Fruit fly (Drosophila melanogaster) whole organism, embryonic: ENCODE data around the gene CG45065.

Experiments
- ATbp ChIP-seq: fragments of 200-800 bp; sonication (Bioruptor generic); optimal IDR thresholded peaks from 2 replicates; lab custom pipeline; 2017; ENCODE audit warnings: missing biosample characterization, mild to moderate bottlenecking, missing genetic modification characterization, missing genetic modification reagents
- CG10565 ChIP-seq: fragments of 200-800 bp; sonication (Bioruptor generic); optimal IDR thresholded peaks from 3 replicates; lab custom pipeline; 2016; ENCODE audit warnings: missing biosample characterization, mild to moderate bottlenecking, missing genetic modification characterization
- CG12744 ChIP-seq: fragments of 200-800 bp; sonication (Bioruptor generic); optimal IDR thresholded peaks from 2 replicates; lab custom pipeline; 2016; ENCODE audit warnings: missing biosample characterization, missing genetic modification characterization
- CG1603 ChIP-seq: fragments of 200-800 bp; sonication (Bioruptor generic); optimal IDR thresholded peaks from 2 replicates; lab custom pipeline; 2019; ENCODE audit warnings: missing biosample characterization, mild to moderate bottlenecking, missing genetic modification characterization, moderate library complexity
- CG16815 ChIP-seq: fragments of 200-800 bp; sonication (Bioruptor generic); optimal IDR thresholded peaks from 3 replicates; lab custom pipeline; 2017; ENCODE audit warnings: missing biosample characterization, mild to moderate bottlenecking, missing genetic modification characterization
- CG18599 ChIP-seq: fragments of 200-800 bp; sonication (Bioruptor generic); optimal IDR thresholded peaks from 3 replicates; lab custom pipeline; 2017; ENCODE audit warnings: missing biosample characterization, missing genetic modification characterization, mild to moderate bottlenecking, moderate library complexity, missing genetic modification reagents
- CG2129 ChIP-seq: fragments of 200-800 bp; sonication (Bioruptor generic); IDR thresholded peaks from 2 replicates; pipeline ENCODE4 v1.3.6; 2022; ENCODE audit warnings: missing biosample characterization, missing genetic modification characterization; ENCODE audit not compliant: partially characterized antibody
- CG3726 ChIP-seq: fragments of 200-800 bp; sonication (Bioruptor generic); IDR thresholded peaks from 3 replicates; pipeline ENCODE4, ENCODE4 v1.3.6; 2022; ENCODE audit warnings: missing biosample characterization, missing genetic modification characterization
- CG3847 ChIP-seq: fragments of 200-800 bp; sonication (Bioruptor generic); IDR thresholded peaks from 2 replicates; pipeline ENCODE4 v1.3.6; 2022; ENCODE audit warnings: missing biosample characterization, missing genetic modification characterization
- CG4404 ChIP-seq: fragments of 200-800 bp; sonication (Bioruptor generic); IDR thresholded peaks from 2 replicates; pipeline ENCODE4 v1.3.6; 2022; ENCODE audit warnings: missing biosample characterization, missing genetic modification characterization
- CG4424 ChIP-seq: fragments of 200-800 bp; sonication (Bioruptor generic); optimal IDR thresholded peaks from 3 replicates; lab custom pipeline; 2016; ENCODE audit warnings: missing biosample characterization, missing genetic modification characterization
- CG4617 ChIP-seq: fragments of 200-800 bp; sonication (Bioruptor generic); optimal IDR thresholded peaks from 3 replicates; lab custom pipeline; 2016; ENCODE audit warnings: missing biosample characterization, missing genetic modification characterization, borderline replicate concordance
- CG7928 ChIP-seq: fragments of 200-800 bp; sonication (Bioruptor generic); optimal IDR thresholded peaks from 2 replicates; lab custom pipeline; 2017; ENCODE audit warnings: missing biosample characterization, mild to moderate bottlenecking, missing genetic modification characterization
- CG7987 ChIP-seq: fragments of 200-800 bp; sonication (Bioruptor generic); optimal IDR thresholded peaks from 2 replicates; lab custom pipeline; 2018; ENCODE audit warnings: missing biosample characterization, mild to moderate bottlenecking, missing genetic modification characterization, moderate library complexity
- CG8765 ChIP-seq: fragments of 200-800 bp; sonication (Bioruptor generic); IDR thresholded peaks from 2 replicates; pipeline ENCODE4 v1.3.6; 2022; ENCODE audit warnings: missing biosample characterization, missing genetic modification characterization
- CG9797 ChIP-seq: fragments of 200-800 bp; sonication (Bioruptor generic); optimal IDR thresholded peaks from 3 replicates; lab custom pipeline; 2018; ENCODE audit warnings: missing biosample characterization, mild to moderate bottlenecking, missing genetic modification characterization
- Camta ChIP-seq: fragments of 200-800 bp; sonication (Bioruptor generic); optimal IDR thresholded peaks from 2 replicates; lab custom pipeline; 2016; ENCODE audit warnings: missing biosample characterization, missing genetic modification characterization
- Chrac-16 ChIP-seq: fragments of 200-800 bp; sonication (Bioruptor generic); optimal IDR thresholded peaks from 3 replicates; lab custom pipeline; 2016; ENCODE audit warnings: missing biosample characterization, missing genetic modification characterization
- Dll ChIP-seq: fragments of 200-800 bp; sonication (Bioruptor generic); IDR thresholded peaks from 4 replicates; pipeline ENCODE4 v1.3.6; 2022; ENCODE audit warnings: missing biosample characterization, missing genetic modification characterization; ENCODE audit not compliant: partially characterized antibody
- Drgx ChIP-seq: fragments of 200-800 bp; sonication (Bioruptor generic); IDR thresholded peaks from 2 replicates; pipeline ENCODE4 v1.3.6; 2022; ENCODE audit warnings: missing biosample characterization, missing genetic modification characterization
- Ets97D ChIP-seq: fragments of 200-800 bp; sonication (Bioruptor generic); optimal IDR thresholded peaks from 3 replicates; lab custom pipeline; 2016; ENCODE audit warnings: missing biosample characterization, missing genetic modification characterization
- Fer2 ChIP-seq: fragments of 200-800 bp; sonication (Bioruptor generic); optimal IDR thresholded peaks from 2 replicates; lab custom pipeline; 2018; ENCODE audit warnings: missing biosample characterization, mild to moderate bottlenecking, missing genetic modification characterization, moderate library complexity
- Hmx ChIP-seq: fragments of 200-800 bp; sonication (Bioruptor generic); optimal IDR thresholded peaks from 2 replicates; lab custom pipeline; 2016; ENCODE audit warnings: missing biosample characterization, missing genetic modification characterization
- Hr3 ChIP-seq: fragments of 200-800 bp; sonication (Bioruptor generic); optimal IDR thresholded peaks from 3 replicates; lab custom pipeline; 2016; ENCODE audit warnings: missing biosample characterization, missing genetic modification characterization
- MESR4 ChIP-seq: fragments of 200-800 bp; sonication (Bioruptor generic); optimal IDR thresholded peaks from 2 replicates; lab custom pipeline; 2018; ENCODE audit warnings: missing biosample characterization, mild to moderate bottlenecking, missing genetic modification characterization, moderate library complexity
- Nf-YC ChIP-seq: fragments of 200-800 bp; optimal IDR thresholded peaks from 3 replicates; lab custom pipeline; 2019; ENCODE audit warnings: missing biosample characterization, mild to moderate bottlenecking, missing genetic modification characterization, moderate library complexity
- PHDP ChIP-seq: fragments of 200-800 bp; sonication (Bioruptor generic); optimal IDR thresholded peaks from 3 replicates; lab custom pipeline; 2018; ENCODE audit warnings: missing biosample characterization, mild to moderate bottlenecking, missing genetic modification characterization, moderate library complexity
- Poxn ChIP-seq: fragments of 200-800 bp; sonication (Bioruptor generic); IDR thresholded peaks from 2 replicates; pipeline ENCODE4 v1.3.6; 2022; ENCODE audit warnings: missing biosample characterization, missing genetic modification characterization
- Stat92E ChIP-seq, 3 experiments: fragments of >200 bp in 2 of 3; fragments of 200-800 bp in 1 of 3; sonication (Bioruptor generic) in 1 of 3; optimal IDR thresholded peaks; 2 replicates each; lab custom pipeline; 2017 to 2019; ENCODE audit warnings: missing biosample characterization in 3 of 3, missing genetic modification characterization in 3 of 3, mild to moderate bottlenecking in 1 of 3, moderate library complexity in 1 of 3
- YL-1 ChIP-seq: fragments of 200-800 bp; sonication (Bioruptor generic); optimal IDR thresholded peaks from 3 replicates; lab custom pipeline; 2017; ENCODE audit warnings: missing biosample characterization, mild to moderate bottlenecking, missing genetic modification characterization
- al ChIP-seq: fragments of 200-800 bp; sonication (Bioruptor generic); IDR thresholded peaks from 2 replicates; pipeline ENCODE4 v1.3.6; 2022; ENCODE audit warnings: missing biosample characterization, missing genetic modification characterization
- da ChIP-seq: fragments of 200-800 bp; sonication (Bioruptor generic); optimal IDR thresholded peaks from 2 replicates; lab custom pipeline; 2016; ENCODE audit warnings: missing biosample characterization, missing genetic modification characterization
- ewg ChIP-seq: fragments of 200-800 bp; sonication (Bioruptor generic); optimal IDR thresholded peaks from 3 replicates; lab custom pipeline; 2017; ENCODE audit warnings: mild to moderate bottlenecking, missing biosample characterization, missing genetic modification reagents, missing genetic modification characterization
- fd64A ChIP-seq: fragments of 200-800 bp; sonication (Bioruptor generic); optimal IDR thresholded peaks from 3 replicates; lab custom pipeline; 2018; ENCODE audit warnings: missing biosample characterization, mild to moderate bottlenecking, missing genetic modification characterization
- grau ChIP-seq: fragments of 200-800 bp; optimal IDR thresholded peaks from 3 replicates; lab custom pipeline; 2019; ENCODE audit warnings: missing biosample characterization, mild to moderate bottlenecking, missing genetic modification characterization, moderate library complexity
- insv ChIP-seq, 2 experiments: fragments of 200-800 bp; sonication (Bioruptor generic); optimal IDR thresholded peaks; 3 replicates each; lab custom pipeline; 2016 to 2018; ENCODE audit warnings: missing biosample characterization in 2 of 2, missing genetic modification characterization in 2 of 2
- jing ChIP-seq: fragments of 200-800 bp; sonication (Bioruptor generic); optimal IDR thresholded peaks from 2 replicates; lab custom pipeline; 2018; ENCODE audit warnings: missing biosample characterization, mild to moderate bottlenecking, missing genetic modification characterization
- peb ChIP-seq: fragments of 200-800 bp; sonication (Bioruptor generic); IDR thresholded peaks from 2 replicates; pipeline ENCODE4 v1.3.6; 2022; ENCODE audit warnings: missing biosample characterization, missing genetic modification characterization
- pita ChIP-seq: fragments of 200-800 bp; sonication (Bioruptor generic); optimal IDR thresholded peaks from 2 replicates; lab custom pipeline; 2017; ENCODE audit warnings: missing biosample characterization, mild to moderate bottlenecking, missing genetic modification characterization
- row ChIP-seq: fragments of 200-800 bp; sonication (Bioruptor generic); IDR thresholded peaks from 3 replicates; pipeline ENCODE4 v1.3.6; 2022; ENCODE audit warnings: missing biosample characterization, missing genetic modification characterization
- sima ChIP-seq: fragments of 200-800 bp; sonication (Bioruptor generic); optimal IDR thresholded peaks from 2 replicates; lab custom pipeline; 2016; ENCODE audit warnings: missing biosample characterization, missing genetic modification characterization
- stwl ChIP-seq: fragments of 200-800 bp; sonication (Bioruptor generic); optimal IDR thresholded peaks from 3 replicates; lab custom pipeline; 2018; ENCODE audit warnings: missing biosample characterization, mild to moderate bottlenecking, missing genetic modification characterization, moderate library complexity
- tgo ChIP-seq: fragments of 200-800 bp; sonication (Bioruptor generic); IDR thresholded peaks from 3 replicates; pipeline ENCODE4 v1.3.6; 2022; ENCODE audit warnings: missing biosample characterization, missing genetic modification characterization
- tio ChIP-seq: fragments of 200-800 bp; sonication (Bioruptor generic); optimal IDR thresholded peaks from 2 replicates; lab custom pipeline; 2017; ENCODE audit warnings: missing biosample characterization, missing genetic modification characterization, inconsistent platforms
- trem ChIP-seq: fragments of 200-800 bp; optimal IDR thresholded peaks from 3 replicates; lab custom pipeline; 2019; ENCODE audit warnings: missing biosample characterization, mild to moderate bottlenecking, missing genetic modification characterization, moderate library complexity
- twi ChIP-seq: fragments of 200-800 bp; optimal IDR thresholded peaks from 2 replicates; lab custom pipeline; 2019; ENCODE audit warnings: missing biosample characterization, mild to moderate bottlenecking, missing genetic modification characterization, moderate library complexity

CG45065 gene

DNA sequence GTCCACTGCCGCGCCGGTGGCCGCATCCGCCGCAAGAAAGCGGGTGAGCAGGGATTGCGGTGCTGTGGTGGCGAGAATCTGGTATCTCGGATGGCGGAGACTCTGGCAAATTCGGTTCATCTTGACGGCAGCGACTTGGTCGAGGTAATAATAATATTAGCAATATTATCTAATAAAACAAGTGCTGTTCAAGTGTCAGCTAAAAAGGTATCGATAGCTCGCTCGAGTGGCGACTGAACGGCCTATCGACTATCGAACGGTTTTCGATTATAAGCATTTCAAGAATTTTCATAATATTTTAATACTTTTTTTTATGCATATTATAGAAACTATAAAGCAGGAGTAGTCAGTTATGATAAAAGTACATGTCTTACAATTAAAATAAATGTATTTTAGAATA, 44.4 kb downstream of the CG45065 start, which contains the start of gene Grx5 (continued):
- TF ChIP-seq MESR4 (GFP tag; lab: Kevin White, UChicago) (peak; percentile 73), Dll (peak; percentile 75)

DNA sequence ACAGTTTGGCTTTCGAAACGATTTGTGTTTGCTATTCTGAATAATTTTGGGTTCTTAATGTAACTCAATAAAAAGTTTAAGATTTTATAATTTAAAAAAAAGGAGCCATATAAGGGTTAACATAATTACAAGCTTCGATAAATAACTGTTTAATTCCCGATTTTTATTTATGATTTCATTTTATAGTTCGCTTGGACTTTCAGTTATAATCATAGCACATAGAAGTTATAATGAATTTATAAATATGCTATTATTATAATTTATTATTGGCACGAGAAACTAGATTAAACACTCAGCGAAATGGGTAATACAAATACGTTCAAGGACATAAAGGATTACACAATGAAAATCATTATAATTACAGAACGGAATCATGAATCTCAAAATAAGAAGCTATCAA, 46.0 kb downstream of the CG45065 start, which contains the start of gene CG14410:
CG14410 (plus strand) TSS at position 301 of the 400 bp plus-strand sequence.
- TF ChIP-seq fd64A (GFP tag; lab: Kevin White, UChicago) = no peak
- TF ChIP-seq CG7928 (GFP tag; lab: Kevin White, UChicago) = no peak
- no peak for TF ChIP-seq CG8765 (GFP tag; lab: Robert Waterston, UW)
- TF ChIP-seq row = no peak
- TF ChIP-seq Hr3 = no peak
- no peak for TF ChIP-seq Drgx (GFP tag; lab: Robert Waterston, UW)

DNA sequence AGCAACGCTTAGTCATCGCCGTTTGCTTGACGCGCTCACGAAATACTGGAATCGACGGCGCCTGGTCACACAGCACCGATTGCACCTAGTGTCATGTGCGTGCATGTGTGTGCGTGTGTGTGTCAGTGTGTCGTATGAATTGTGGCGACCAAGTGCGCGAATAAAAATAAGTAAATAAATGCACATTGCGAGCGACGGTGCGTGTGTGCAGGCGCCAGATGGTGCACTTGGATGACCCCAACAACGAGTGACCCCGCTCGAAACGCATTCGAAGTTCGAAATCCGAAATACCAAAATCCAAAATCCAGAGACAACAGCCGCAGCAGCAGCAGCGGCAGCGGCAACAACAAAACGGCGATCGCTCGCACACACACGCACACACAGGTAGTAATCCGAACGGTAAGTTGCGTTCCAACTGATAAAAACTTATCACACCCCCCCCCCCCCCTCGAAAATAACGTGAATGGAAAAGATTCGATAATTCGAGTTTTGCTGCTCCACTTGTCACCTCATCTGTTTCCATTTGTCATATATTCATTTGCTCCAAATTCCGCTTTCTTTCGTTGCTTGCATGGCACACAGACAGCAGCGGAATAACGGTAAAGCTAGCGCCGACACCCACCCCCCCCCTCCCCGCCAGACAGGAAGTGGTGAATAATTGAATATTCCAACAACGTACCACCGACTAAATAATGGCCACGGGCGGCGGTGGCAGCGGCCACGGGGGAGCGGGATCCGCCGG, 49.7 kb downstream of the CG45065 start, which contains the start of gene CG14411:
CG14411 (plus strand) TSS at position 86 of the 742 bp plus-strand sequence.
- TF ChIP-seq CG1603 (tag; lab: Kevin White, UChicago) (peak; percentile 99), insv (GFP tag; optimal IDR thresholded peaks at IDR 0.05; lab: Kevin White, UChicago) (peak in 1 of 2 experiments; percentile 11), CG3726 (GFP tag; lab: Robert Waterston, UW) (no peak), twi (no peak), row (peak; percentile 59; the same call in 2 of the 3 replicates), peb (GFP tag; lab: Robert Waterston, UW) (no peak), Hmx (GFP tag; lab: Kevin White, UChicago) (no peak), CG16815 (GFP tag; lab: Kevin White, UChicago) (no peak), jing (no peak), ATbp (GFP tag; lab: Kevin White, UChicago) (no peak), Chrac-16 (GFP tag; lab: Kevin White, UChicago) (no peak), CG7987 (GFP tag; lab: Kevin White, UChicago) (no peak), grau (tag; lab: Kevin White, UChicago) (no peak), al (GFP tag; lab: Robert Waterston, UW) (no peak), trem (tag; lab: Kevin White, UChicago) (peak; percentile 68), CG4424 (GFP tag; lab: Kevin White, UChicago) (no peak), tio (GFP tag; lab: Kevin White, UChicago) (no peak), ewg (no peak), stwl (peak; percentile 81), sima (GFP tag; lab: Kevin White, UChicago) (no peak), Stat92E (GFP tag; optimal IDR thresholded peaks at IDR 0.05; lab: Kevin White, UChicago) (no peak), Poxn (no peak), Fer2 (tag; lab: Kevin White, UChicago) (no peak), PHDP (tag; lab: Kevin White, UChicago) (no peak), CG3847 (GFP tag; lab: Robert Waterston, UW) (peak; percentile 35), Nf-YC (tag; lab: Kevin White, UChicago) (no peak), Camta (no peak), CG10565 (GFP tag; lab: Kevin White, UChicago) (no peak), CG18599 (GFP tag; lab: Kevin White, UChicago) (no peak), CG2129 (GFP tag; lab: Robert Waterston, UW) (no peak), CG12744 (GFP tag; lab: Kevin White, UChicago) (no peak), CG4404 (no peak), pita (no peak), CG9797 (GFP tag; lab: Kevin White, UChicago) (peak; percentile 91), da (GFP tag; lab: Kevin White, UChicago) (no peak), tgo (no peak), CG4617 (GFP tag; lab: Kevin White, UChicago) (peak; percentile 8), YL-1 (GFP tag; lab: Kevin White, UChicago) (peak; percentile 58), Ets97D (GFP tag; lab: Kevin White, UChicago) (peak; percentile 53), CG7928 (GFP tag; lab: Kevin White, UChicago) (no peak)
